Worm (Caenorhabditis elegans): ENCODE results near the gene swt-3.
A peak's percentile ranks its signal among the peaks of the same experiment; 100 is the strongest.

ce11 chrIV:10784085-10784484, 3.6 kb upstream of the swt-3 start:
- no peak for TF ChIP-seq ama-1 (optimal IDR thresholded peaks at IDR 0.05)
- no peak for TF ChIP-seq snpc-4 (tag; optimal IDR thresholded peaks at IDR 0.05)
- no peak for TF ChIP-seq lin-13 (GFP tag; optimal IDR thresholded peaks at IDR 0.05)
- TF ChIP-seq unc-62 (GFP tag; optimal IDR thresholded peaks at IDR 0.05), result no peak
- no peak for TF ChIP-seq mdl-1 (tag; optimal IDR thresholded peaks at IDR 0.05)
- TF ChIP-seq mab-5 (tag; optimal IDR thresholded peaks at IDR 0.05), result no peak
- no peak for TF ChIP-seq skn-1 (tag; optimal IDR thresholded peaks at IDR 0.05)
- no peak for TF ChIP-seq aly-2 (tag; optimal IDR thresholded peaks at IDR 0.05)
- peak; percentile 54 for TF ChIP-seq crh-2 (tag; optimal IDR thresholded peaks at IDR 0.05)
- no peak for TF ChIP-seq zag-1 (tag; optimal IDR thresholded peaks at IDR 0.05)
- TF ChIP-seq egl-27 (tag; optimal IDR thresholded peaks at IDR 0.05), result peak; percentile 4
- TF ChIP-seq unc-39 (tag; optimal IDR thresholded peaks at IDR 0.05), result no peak

All from whole organism, L2 larva.